Worm (Caenorhabditis elegans) whole organism, late embryonic: Measurements from ENCODE around the gene dpy-3.

ENCODE experiments used
- C38D4.7 ChIP-seq: fragments of 200-800 bp; sonication (Bioruptor generic); optimal IDR thresholded peaks from 2 replicates; lab custom pipeline; 2018; ENCODE audit warnings: mild to moderate bottlenecking, missing genetic modification characterization, moderate library complexity, missing compliant biosample characterization
- ceh-19 ChIP-seq: fragments of 200-800 bp; sonication (Bioruptor generic); optimal IDR thresholded peaks from 2 replicates; lab custom pipeline; 2018; ENCODE audit warnings: mild to moderate bottlenecking, missing genetic modification characterization, missing compliant biosample characterization
- ceh-30 ChIP-seq: fragments of 150-350 bp; optimal IDR thresholded peaks from 2 replicates; lab custom pipeline; 2014; ENCODE audit warnings: missing biosample characterization, missing genetic modification characterization
- dve-1 ChIP-seq: sonication (generic microtip); optimal IDR thresholded peaks from 2 replicates; lab custom pipeline; 2017; ENCODE audit warnings: antibody characterized with exemption, mild to moderate bottlenecking, missing genetic modification characterization, missing compliant biosample characterization
- fkh-10 ChIP-seq: fragments of 150-350 bp; optimal IDR thresholded peaks from 2 replicates; lab custom pipeline; 2014; ENCODE audit warnings: missing biosample characterization, missing genetic modification reagents, missing genetic modification characterization
- rnt-1 ChIP-seq: sonication (generic microtip); optimal IDR thresholded peaks from 2 replicates; lab custom pipeline; 2016; ENCODE audit warnings: missing genetic modification characterization, missing compliant biosample characterization
- unc-86 ChIP-seq: sonication (generic microtip); optimal IDR thresholded peaks from 2 replicates; lab custom pipeline; 2016; ENCODE audit warnings: missing genetic modification characterization, missing compliant biosample characterization

dpy-3 gene

ce11 chrX:2096804-2097203 is 48.6 kb downstream of the dpy-3 start, which contains the start of gene T21D9.2:
Gene T21D9.2, minus strand, starts transcription at chrX:2096904.
- TF ChIP-seq dve-1, result no peak
- no peak for TF ChIP-seq C38D4.7 (GFP tag; lab: Kevin White, UChicago)
- no peak for TF ChIP-seq ceh-19 (GFP tag; lab: Kevin White, UChicago)
- no peak for TF ChIP-seq unc-86 (tag; lab: Kevin White, UChicago)
- TF ChIP-seq fkh-10 (GFP tag; lab: Kevin White, UChicago), result no peak
- no peak for TF ChIP-seq rnt-1 (tag; lab: Kevin White, UChicago)
- TF ChIP-seq ceh-30 (tag; lab: Kevin White, UChicago), result no peak
